Fruit fly (Drosophila melanogaster) whole organism: Measurements from ENCODE around the gene CG33288.

Experiments
- CG8478 ChIP-seq: fragments of >200 bp; optimal IDR thresholded peaks from 2 replicates; lab custom pipeline; 2018; ENCODE audit warnings: inconsistent platforms
- Dll ChIP-seq: fragments of >200 bp; optimal IDR thresholded peaks from 2 replicates; lab custom pipeline; 2017
- EcR ChIP-seq, 2 experiments: fragments of >200 bp; optimal IDR thresholded peaks; 2 replicates each; lab custom pipeline; 2017; ENCODE audit warnings: missing biosample characterization in 2 of 2, missing genetic modification characterization in 2 of 2, missing genetic modification reagents in 2 of 2
- pan ChIP-seq: fragments of >200 bp; optimal IDR thresholded peaks from 2 replicates; lab custom pipeline; 2017
- psq ChIP-seq: fragments of >200 bp; optimal IDR thresholded peaks from 2 replicates; lab custom pipeline; 2017
- usp ChIP-seq: fragments of >200 bp; optimal IDR thresholded peaks from 2 replicates; lab custom pipeline; 2017; ENCODE audit warnings: missing biosample characterization, missing genetic modification characterization, mixed read lengths

- TF ChIP-seq EcR (GFP tag; optimal IDR thresholded peaks at IDR 0.05; lab: Kevin White, UChicago) (no peak), usp (no peak), Dll (lab: Kevin White, UChicago) (no peak), pan (no peak), CG8478 (lab: Kevin White, UChicago) (no peak), psq (no peak)
Observed at dm6 chr3L:21482100-21482499, 54.5 kb downstream of the CG33288 start.
